Worm (Caenorhabditis elegans) whole organism, L4 larva: Measurements from ENCODE around the gene parp-2.

ENCODE experiments used
- Y75B8A.6 ChIP-seq: fragments of 200-800 bp; sonication (Bioruptor generic); IDR thresholded peaks from 2 replicates; pipeline ENCODE4 v1.3.6; 2022; ENCODE audit warnings: missing genetic modification reagents, missing genetic modification characterization, missing compliant biosample characterization
- daf-12 ChIP-seq: fragments of 150-350 bp; optimal IDR thresholded peaks from 2 replicates; lab custom pipeline; 2014; ENCODE audit warnings: missing biosample characterization, missing genetic modification reagents, missing genetic modification characterization
- dve-1 ChIP-seq: sonication (generic microtip); optimal IDR thresholded peaks from 2 replicates; lab custom pipeline; 2017; ENCODE audit warnings: antibody characterized with exemption, mild to moderate bottlenecking, missing genetic modification characterization, missing compliant biosample characterization; ENCODE audit not compliant: insufficient read depth
- fkh-10 ChIP-seq: fragments of 150-350 bp; optimal IDR thresholded peaks from 2 replicates; lab custom pipeline; 2014; ENCODE audit warnings: missing biosample characterization, missing genetic modification reagents, missing genetic modification characterization
- nhr-237 ChIP-seq: sonication (generic microtip); optimal IDR thresholded peaks from 2 replicates; lab custom pipeline; 2017; ENCODE audit warnings: missing biosample characterization, missing genetic modification characterization
- nhr-25 ChIP-seq: sonication (generic microtip); optimal IDR thresholded peaks from 2 replicates; lab custom pipeline; 2017; ENCODE audit warnings: missing genetic modification characterization, mild to moderate bottlenecking, missing compliant biosample characterization, antibody characterized with exemption, moderate library complexity, borderline replicate concordance; ENCODE audit not compliant: insufficient read depth

ce11 chrII:9557437-9558150, 35.2 kb upstream of the parp-2 start, which contains the start of gene zfp-2:
- TF ChIP-seq nhr-237 (tag; lab: Kevin White, UChicago): no peak
- no peak for TF ChIP-seq nhr-25 (tag; lab: Kevin White, UChicago)
- TF ChIP-seq dve-1: no peak
- no peak for TF ChIP-seq daf-12 (tag; lab: Kevin White, UChicago)
- no peak for TF ChIP-seq Y75B8A.6 (GFP tag; lab: Robert Waterston, UW)
- no peak for TF ChIP-seq fkh-10 (GFP tag; lab: Kevin White, UChicago)
